Fruit fly (Drosophila melanogaster): ENCODE data around the gene nocte.

The nocte gene

dm6 chrX:10473510-10474212 lies 814 bp downstream of the nocte start, which contains the start of gene CG2889:
Gene CG2889, plus strand, starts transcription at chrX:10473938.
- TF ChIP-seq usp (GFP tag; optimal IDR thresholded peaks at IDR 0.05), result no peak
- TF ChIP-seq CG8478 (optimal IDR thresholded peaks at IDR 0.05), result peak; percentile 72
- TF ChIP-seq EcR (GFP tag; optimal IDR thresholded peaks at IDR 0.05), result peak in 1 of 2 experiments; percentile 94
- no peak for TF ChIP-seq pan (optimal IDR thresholded peaks at IDR 0.05)

dm6 chrX:10472614-10473248 lies 1.7 kb downstream of the nocte start:
- TF ChIP-seq CG8478 (optimal IDR thresholded peaks at IDR 0.05) (peak; percentile 75), EcR (GFP tag; optimal IDR thresholded peaks at IDR 0.05) (no peak), pan (optimal IDR thresholded peaks at IDR 0.05) (no peak), psq (optimal IDR thresholded peaks at IDR 0.05) (no peak)

- TF ChIP-seq Dll (optimal IDR thresholded peaks at IDR 0.05) (no peak), psq (optimal IDR thresholded peaks at IDR 0.05) (no peak), usp (GFP tag; optimal IDR thresholded peaks at IDR 0.05) (no peak), CG8478 (optimal IDR thresholded peaks at IDR 0.05) (no peak), pan (optimal IDR thresholded peaks at IDR 0.05) (no peak), EcR (GFP tag; optimal IDR thresholded peaks at IDR 0.05) (no peak)
Measured at dm6 chrX:10464531-10464930, 9.9 kb downstream of the nocte start.

- no peak for TF ChIP-seq Dll (optimal IDR thresholded peaks at IDR 0.05)
- TF ChIP-seq pan (optimal IDR thresholded peaks at IDR 0.05), result no peak
- no peak for TF ChIP-seq usp (GFP tag; optimal IDR thresholded peaks at IDR 0.05)
- no peak for TF ChIP-seq psq (optimal IDR thresholded peaks at IDR 0.05)
- TF ChIP-seq EcR (GFP tag; optimal IDR thresholded peaks at IDR 0.05), result no peak
- TF ChIP-seq CG8478 (optimal IDR thresholded peaks at IDR 0.05), result no peak
Measured at dm6 chrX:10463056-10463710, 11.3 kb downstream of the nocte start.

dm6 chrX:10461938-10462337 lies 12.5 kb downstream of the nocte start:
- TF ChIP-seq Dll (optimal IDR thresholded peaks at IDR 0.05) (no peak), usp (GFP tag; optimal IDR thresholded peaks at IDR 0.05) (no peak), CG8478 (optimal IDR thresholded peaks at IDR 0.05) (no peak), EcR (GFP tag; optimal IDR thresholded peaks at IDR 0.05) (no peak)

dm6 chrX:10460506-10461114 lies 13.9 kb downstream of the nocte start, which contains the start of gene Neb-cGP:
Gene Neb-cGP, plus strand, starts transcription at chrX:10460736.
- TF ChIP-seq usp (GFP tag; optimal IDR thresholded peaks at IDR 0.05) (no peak), pan (optimal IDR thresholded peaks at IDR 0.05) (no peak), EcR (GFP tag; optimal IDR thresholded peaks at IDR 0.05) (no peak), psq (optimal IDR thresholded peaks at IDR 0.05) (no peak), CG8478 (optimal IDR thresholded peaks at IDR 0.05) (no peak), Dll (optimal IDR thresholded peaks at IDR 0.05) (no peak)

dm6 chrX:10459576-10459975 lies 14.9 kb downstream of the nocte start, which contains the start of gene Or9a:
Gene Or9a, minus strand, starts transcription at chrX:10459676.
- TF ChIP-seq pan (optimal IDR thresholded peaks at IDR 0.05) (no peak), CG8478 (optimal IDR thresholded peaks at IDR 0.05) (no peak), EcR (GFP tag; optimal IDR thresholded peaks at IDR 0.05) (no peak), usp (GFP tag; optimal IDR thresholded peaks at IDR 0.05) (no peak)

- TF ChIP-seq Dll (optimal IDR thresholded peaks at IDR 0.05), result no peak
- no peak for TF ChIP-seq CG8478 (optimal IDR thresholded peaks at IDR 0.05)
- no peak for TF ChIP-seq psq (optimal IDR thresholded peaks at IDR 0.05)
Measured at dm6 chrX:10454795-10455194, 19.7 kb downstream of the nocte start, which contains the start of gene CG32683. Gene CG32683, minus strand, starts transcription at chrX:10454895.

- TF ChIP-seq pan (optimal IDR thresholded peaks at IDR 0.05) (no peak), CG8478 (optimal IDR thresholded peaks at IDR 0.05) (no peak), psq (optimal IDR thresholded peaks at IDR 0.05) (no peak), EcR (GFP tag; optimal IDR thresholded peaks at IDR 0.05) (no peak), usp (GFP tag; optimal IDR thresholded peaks at IDR 0.05) (no peak), Dll (optimal IDR thresholded peaks at IDR 0.05) (no peak)
Measured at dm6 chrX:10432712-10433111, 41.8 kb downstream of the nocte start, which contains the start of gene CG12640. Gene CG12640, minus strand, starts transcription at chrX:10432812.

dm6 chrX:10417129-10417528 lies 57.3 kb downstream of the nocte start, which contains the start of gene RabX2:
Gene RabX2, plus strand, starts transcription at chrX:10417429.
- TF ChIP-seq pan (optimal IDR thresholded peaks at IDR 0.05) (no peak), EcR (GFP tag; optimal IDR thresholded peaks at IDR 0.05) (no peak), psq (optimal IDR thresholded peaks at IDR 0.05) (no peak), CG8478 (optimal IDR thresholded peaks at IDR 0.05) (no peak), Dll (optimal IDR thresholded peaks at IDR 0.05) (no peak), usp (GFP tag; optimal IDR thresholded peaks at IDR 0.05) (no peak)
